Worm (Caenorhabditis elegans) whole organism, young adult: ENCODE data around the gene R02F11.12.
A peak's percentile ranks its signal among the peaks of the same experiment; 100 is the strongest.

ENCODE experiments used
- B0035.1 ChIP-seq: sonication (generic microtip); optimal IDR thresholded peaks from 2 replicates; lab custom pipeline; 2016; ENCODE audit warnings: missing genetic modification characterization, mild to moderate bottlenecking, missing compliant biosample characterization, missing genotype, missing genetic modification reagents
- C06A6.2 ChIP-seq: fragments of 200-800 bp; sonication (Bioruptor generic); conservative IDR thresholded peaks from 2 replicates; pipeline ENCODE4 v1.3.6; 2022; ENCODE audit warnings: missing genetic modification characterization, missing compliant biosample characterization
- C17E4.6 ChIP-seq: fragments of 200-800 bp; sonication (Bioruptor generic); IDR thresholded peaks from 2 replicates; pipeline ENCODE4 v1.3.6; 2022; ENCODE audit warnings: missing genetic modification reagents, missing genetic modification characterization, missing compliant biosample characterization
- F22D6.2 ChIP-seq: sonication (generic microtip); optimal IDR thresholded peaks from 2 replicates; lab custom pipeline; 2016; ENCODE audit warnings: mild to moderate bottlenecking, missing genetic modification characterization, missing compliant biosample characterization
- F52B5.7 ChIP-seq: sonication (generic microtip); optimal IDR thresholded peaks from 2 replicates; lab custom pipeline; 2016; ENCODE audit warnings: mild to moderate bottlenecking, missing genetic modification characterization, missing compliant biosample characterization
- K12H6.12 ChIP-seq: fragments of 200-800 bp; sonication (Bioruptor generic); optimal IDR thresholded peaks from 2 replicates; lab custom pipeline; 2018; ENCODE audit warnings: mild to moderate bottlenecking, missing genetic modification characterization, missing compliant biosample characterization
- Y56A3A.18 ChIP-seq: fragments of 200-800 bp; sonication (Bioruptor generic); IDR thresholded peaks from 2 replicates; pipeline ENCODE4 v1.3.6; 2022; ENCODE audit warnings: missing genetic modification reagents, missing genetic modification characterization, missing compliant biosample characterization
- Y67H2A.10 ChIP-seq: fragments of 200-800 bp; sonication (Bioruptor generic); conservative IDR thresholded peaks from 2 replicates; pipeline ENCODE4 v1.3.6; 2022; ENCODE audit warnings: missing genetic modification reagents, missing genetic modification characterization, missing compliant biosample characterization
- Y79H2A.3 ChIP-seq: fragments of 200-800 bp; sonication (Bioruptor generic); conservative IDR thresholded peaks from 2 replicates; pipeline ENCODE4 v1.3.6; 2022; ENCODE audit warnings: missing genetic modification reagents, missing genetic modification characterization, missing compliant biosample characterization
- aptf-2 ChIP-seq: fragments of 200-800 bp; sonication (Bioruptor generic); conservative IDR thresholded peaks from 2 replicates; pipeline ENCODE4 v1.3.6; 2022; ENCODE audit warnings: missing genetic modification reagents, missing genetic modification characterization, missing compliant biosample characterization
- atf-7 ChIP-seq: sonication (generic microtip); optimal IDR thresholded peaks from 2 replicates; lab custom pipeline; 2017; ENCODE audit warnings: mild to moderate bottlenecking, missing genetic modification characterization, missing compliant biosample characterization
- bed-1 ChIP-seq: fragments of 200-800 bp; sonication (Bioruptor generic); IDR thresholded peaks from 2 replicates; pipeline ENCODE4 v1.3.6; 2022; ENCODE audit warnings: missing genetic modification reagents, missing genetic modification characterization, missing compliant biosample characterization
- ceh-27 ChIP-seq: fragments of 200-800 bp; sonication (Bioruptor generic); optimal IDR thresholded peaks from 2 replicates; lab custom pipeline; 2018; ENCODE audit warnings: mild to moderate bottlenecking, missing genetic modification characterization, moderate library complexity, missing compliant biosample characterization
- ceh-40 ChIP-seq: fragments of 200-800 bp; sonication (Bioruptor generic); IDR thresholded peaks from 2 replicates; pipeline ENCODE4 v1.3.6; 2022; ENCODE audit warnings: missing genetic modification characterization, missing compliant biosample characterization
- ceh-58 ChIP-seq: fragments of 200-800 bp; sonication (Bioruptor generic); IDR thresholded peaks from 2 replicates; pipeline ENCODE4 v1.3.6; 2022; ENCODE audit warnings: missing genetic modification characterization, missing compliant biosample characterization
- dox-1 ChIP-seq: fragments of 200-800 bp; sonication (Bioruptor generic); IDR thresholded peaks from 2 replicates; pipeline ENCODE4 v1.3.6; 2022; ENCODE audit warnings: missing genetic modification reagents, missing genetic modification characterization, missing compliant biosample characterization
- him-1 ChIP-seq: sonication (generic microtip); optimal IDR thresholded peaks from 2 replicates; lab custom pipeline; 2016; ENCODE audit warnings: missing genotype, missing genetic modification reagents, missing genetic modification characterization, missing compliant biosample characterization
- hlh-26 ChIP-seq: fragments of 200-800 bp; sonication (Bioruptor generic); conservative IDR thresholded peaks from 2 replicates; pipeline ENCODE4 v1.3.6; 2022; ENCODE audit warnings: missing genetic modification reagents, missing genetic modification characterization, missing compliant biosample characterization
- hmg-20 ChIP-seq: fragments of 200-800 bp; sonication (Bioruptor generic); IDR thresholded peaks from 2 replicates; pipeline ENCODE4 v1.3.6; 2022; ENCODE audit warnings: missing genetic modification reagents, missing genetic modification characterization, missing compliant biosample characterization
- lag-1 ChIP-seq: fragments of 200-800 bp; sonication (Bioruptor generic); IDR thresholded peaks from 2 replicates; pipeline ENCODE4 v1.3.6; 2022; ENCODE audit warnings: missing genetic modification reagents, missing genetic modification characterization, missing compliant biosample characterization
- lin-26 ChIP-seq: fragments of 200-800 bp; sonication (Bioruptor generic); IDR thresholded peaks from 2 replicates; pipeline ENCODE4 v1.3.6; 2022; ENCODE audit warnings: missing genetic modification reagents, missing genetic modification characterization, missing compliant biosample characterization
- lin-40 ChIP-seq: sonication (generic microtip); optimal IDR thresholded peaks from 2 replicates; lab custom pipeline; 2016; ENCODE audit warnings: missing genetic modification characterization, mild to moderate bottlenecking, missing compliant biosample characterization, missing genotype, missing genetic modification reagents
- lir-1 ChIP-seq: fragments of 200-800 bp; sonication (Bioruptor generic); conservative IDR thresholded peaks from 2 replicates; pipeline ENCODE4 v1.3.6; 2022; ENCODE audit warnings: missing genetic modification reagents, missing genetic modification characterization, missing compliant biosample characterization
- lsy-27 ChIP-seq: sonication (generic microtip); optimal IDR thresholded peaks from 2 replicates; lab custom pipeline; 2017; ENCODE audit warnings: missing genetic modification characterization, mild to moderate bottlenecking, missing compliant biosample characterization, antibody characterized with exemption, missing genotype, borderline replicate concordance; ENCODE audit not compliant: insufficient read depth
- mes-4 ChIP-seq: sonication (generic microtip); optimal IDR thresholded peaks from 2 replicates; lab custom pipeline; 2016; ENCODE audit warnings: missing genotype, missing genetic modification characterization, missing compliant biosample characterization
- mxl-1 ChIP-seq: sonication (generic microtip); optimal IDR thresholded peaks from 2 replicates; lab custom pipeline; 2016; ENCODE audit warnings: missing genetic modification characterization, missing compliant biosample characterization
- nfya-2 ChIP-seq: fragments of 200-800 bp; sonication (Bioruptor generic); IDR thresholded peaks from 2 replicates; pipeline ENCODE4 v1.3.6; 2022; ENCODE audit warnings: missing genetic modification reagents, missing genetic modification characterization, missing compliant biosample characterization
- nfyb-1 ChIP-seq: fragments of 200-800 bp; sonication (Bioruptor generic); IDR thresholded peaks from 2 replicates; pipeline ENCODE4 v1.3.6; 2022; ENCODE audit warnings: missing genetic modification reagents, missing genetic modification characterization, missing compliant biosample characterization
- nhr-120 ChIP-seq: fragments of 200-800 bp; sonication (Bioruptor generic); IDR thresholded peaks from 2 replicates; pipeline ENCODE4 v1.3.6; 2022; ENCODE audit warnings: missing genetic modification characterization, missing compliant biosample characterization
- nhr-179 ChIP-seq: sonication (generic microtip); optimal IDR thresholded peaks from 2 replicates; lab custom pipeline; 2016; ENCODE audit warnings: mild to moderate bottlenecking, missing genetic modification characterization, missing compliant biosample characterization
- nhr-80 ChIP-seq: sonication (generic microtip); optimal IDR thresholded peaks from 2 replicates; lab custom pipeline; 2016; ENCODE audit warnings: missing genetic modification characterization, missing compliant biosample characterization
- nhr-90 ChIP-seq: sonication (generic microtip); optimal IDR thresholded peaks from 2 replicates; lab custom pipeline; 2016; ENCODE audit warnings: missing genotype, mild to moderate bottlenecking, missing genetic modification characterization, missing compliant biosample characterization
- pbrm-1 ChIP-seq: fragments of 200-800 bp; sonication (Bioruptor generic); IDR thresholded peaks from 2 replicates; pipeline ENCODE4 v1.3.6; 2022; ENCODE audit warnings: missing genetic modification reagents, missing genetic modification characterization, missing compliant biosample characterization
- pha-4 ChIP-seq: fragments of 150-350 bp; sonication (generic microtip); optimal IDR thresholded peaks from 2 replicates; lab custom pipeline; 2014; ENCODE audit warnings: missing biosample characterization, missing genetic modification reagents, missing genetic modification characterization
- rcor-1 ChIP-seq: fragments of 200-800 bp; sonication (Bioruptor generic); IDR thresholded peaks from 2 replicates; pipeline ENCODE4 v1.3.6; 2022; ENCODE audit warnings: missing genetic modification reagents, missing genetic modification characterization, missing compliant biosample characterization
- rec-8 ChIP-seq, 2 experiments: sonication (generic microtip); optimal IDR thresholded peaks; 2 replicates each; lab custom pipeline; 2016; ENCODE audit warnings: mild to moderate bottlenecking in 2 of 2, missing genetic modification characterization in 2 of 2, missing genetic modification reagents in 2 of 2, missing genotype in 2 of 2, missing biosample characterization in 1 of 2, missing compliant biosample characterization in 1 of 2, moderate library complexity in 1 of 2
- rpc-1 ChIP-seq, 2 experiments: fragments of 150-350 bp in 1 of 2; sonication (generic microtip) in 1 of 2; optimal IDR thresholded peaks; 2 replicates each; lab custom pipeline; 2014 to 2018; ENCODE audit warnings: missing biosample characterization in 1 of 2, missing genetic modification characterization in 1 of 2, missing genetic modification reagents in 1 of 2, missing genotype in 1 of 2
- snpc-1.1 ChIP-seq: sonication (generic microtip); optimal IDR thresholded peaks from 2 replicates; lab custom pipeline; 2017; ENCODE audit warnings: missing genetic modification characterization, mild to moderate bottlenecking, missing compliant biosample characterization, antibody characterized with exemption, moderate library complexity, missing genotype, missing genetic modification reagents; ENCODE audit not compliant: insufficient read depth
- snpc-1.3 ChIP-seq: sonication (generic microtip); optimal IDR thresholded peaks from 2 replicates; lab custom pipeline; 2017; ENCODE audit warnings: missing genetic modification characterization, mild to moderate bottlenecking, missing compliant biosample characterization, antibody characterized with exemption, moderate library complexity, missing genotype, missing genetic modification reagents; ENCODE audit not compliant: insufficient read depth
- snpc-3.4 ChIP-seq: sonication (generic microtip); optimal IDR thresholded peaks from 2 replicates; lab custom pipeline; 2017; ENCODE audit warnings: missing genetic modification characterization, mild to moderate bottlenecking, missing compliant biosample characterization, antibody characterized with exemption, moderate library complexity, missing genotype, missing genetic modification reagents
- snpc-4 ChIP-seq, 5 experiments: fragments of 150-350 bp in 1 of 5; sonication (generic microtip) in 4 of 5; optimal IDR thresholded peaks; 2 replicates each; lab custom pipeline; 2014 to 2018; ENCODE audit warnings: missing genetic modification characterization in 5 of 5, missing biosample characterization in 3 of 5, antibody characterized with exemption in 2 of 5, mild to moderate bottlenecking in 2 of 5, missing compliant biosample characterization in 2 of 5, missing genotype in 2 of 5, moderate library complexity in 2 of 5, missing genetic modification reagents in 1 of 5
- tbp1 ChIP-seq: fragments of 200-800 bp; sonication (Bioruptor generic); optimal IDR thresholded peaks from 2 replicates; lab custom pipeline; 2018; ENCODE audit warnings: mild to moderate bottlenecking, missing genetic modification characterization, missing compliant biosample characterization
- tlf-1 ChIP-seq: fragments of 200-800 bp; sonication (Bioruptor generic); optimal IDR thresholded peaks from 2 replicates; lab custom pipeline; 2018; ENCODE audit warnings: mild to moderate bottlenecking, missing genetic modification characterization, missing compliant biosample characterization
- unc-130 ChIP-seq: sonication (generic microtip); optimal IDR thresholded peaks from 2 replicates; lab custom pipeline; 2016; ENCODE audit warnings: missing genetic modification reagents, missing genetic modification characterization, missing compliant biosample characterization
- unc-62 ChIP-seq: fragments of 150-350 bp; optimal IDR thresholded peaks from 2 replicates; lab custom pipeline; 2014; ENCODE audit warnings: missing biosample characterization, missing genetic modification reagents, missing genetic modification characterization
- ztf-25 ChIP-seq: fragments of 200-800 bp; sonication (Bioruptor generic); IDR thresholded peaks from 2 replicates; pipeline ENCODE4 v1.3.6; 2022; ENCODE audit warnings: missing genetic modification reagents, missing genetic modification characterization, missing compliant biosample characterization
- ztf-28 ChIP-seq: fragments of 200-800 bp; sonication (Bioruptor generic); IDR thresholded peaks from 2 replicates; pipeline ENCODE4 v1.3.6; 2022; ENCODE audit warnings: missing genetic modification reagents, missing genetic modification characterization, missing compliant biosample characterization

The R02F11.12 gene

ce11 chrV:4754123-4754522, 36.3 kb upstream of the R02F11.12 start, which contains the start of gene hil-4 (continued):
- TF ChIP-seq rcor-1 (GFP tag; lab: Robert Waterston, UW), result peak; percentile 47
- no peak for TF ChIP-seq lin-26
- TF ChIP-seq lin-40, result no peak
- no peak for TF ChIP-seq C06A6.2 (GFP tag; lab: Robert Waterston, UW)
- TF ChIP-seq snpc-3.4 (tag; lab: Kevin White, UChicago), result no peak
- no peak for TF ChIP-seq nfyb-1 (GFP tag; lab: Robert Waterston, UW)
- TF ChIP-seq nhr-80 (tag; lab: Kevin White, UChicago), result no peak
- TF ChIP-seq lsy-27 (tag; lab: Kevin White, UChicago), result no peak
- no peak for TF ChIP-seq mes-4 (tag; lab: Kevin White, UChicago)
- no peak for TF ChIP-seq nhr-179 (tag; lab: Kevin White, UChicago)
- no peak for TF ChIP-seq snpc-1.3 (tag; lab: Kevin White, UChicago)
- no peak for TF ChIP-seq nhr-120
- TF ChIP-seq him-1, result no peak
- TF ChIP-seq ceh-27 (GFP tag; lab: Kevin White, UChicago), result peak; percentile 21
- no peak for TF ChIP-seq unc-62
- TF ChIP-seq snpc-1.1 (tag; lab: Kevin White, UChicago), result no peak
- no peak for TF ChIP-seq ceh-40 (GFP tag; lab: Robert Waterston, UW)
- TF ChIP-seq lag-1 (GFP tag; lab: Robert Waterston, UW), result no peak
- no peak for TF ChIP-seq pha-4
- TF ChIP-seq lir-1 (GFP tag; lab: Robert Waterston, UW), result 0 out of 2 replicates have a peak, but pooled peaks have one; percentile 35
- TF ChIP-seq tlf-1 (GFP tag; lab: Kevin White, UChicago), result no peak
- no peak for TF ChIP-seq nfya-2 (GFP tag; lab: Robert Waterston, UW)
- no peak for TF ChIP-seq rec-8 (tag; optimal IDR thresholded peaks at IDR 0.05; lab: Kevin White, UChicago)
- no peak for TF ChIP-seq mxl-1 (tag; lab: Kevin White, UChicago)
- peak; percentile 84 for TF ChIP-seq ztf-28 (GFP tag; lab: Robert Waterston, UW)
- no peak for TF ChIP-seq snpc-4 (GFP tag; optimal IDR thresholded peaks at IDR 0.05; lab: Kevin White, UChicago)
- TF ChIP-seq snpc-4 (tag; optimal IDR thresholded peaks at IDR 0.05; lab: Kevin White, UChicago), result no peak
- no peak for TF ChIP-seq F52B5.7
- TF ChIP-seq rpc-1 (optimal IDR thresholded peaks at IDR 0.05; lab: Kevin White, UChicago), result no peak
- TF ChIP-seq rpc-1 (tag; optimal IDR thresholded peaks at IDR 0.05; lab: Kevin White, UChicago), result no peak
- no peak for TF ChIP-seq Y56A3A.18 (GFP tag; lab: Robert Waterston, UW)
- TF ChIP-seq Y79H2A.3, result peak; percentile 51; the same call in 1 of the 2 replicates
- TF ChIP-seq nhr-90, result no peak
- peak; percentile 24 for TF ChIP-seq unc-130 (GFP tag; lab: Kevin White, UChicago)
- TF ChIP-seq C17E4.6, result peak; percentile 57; the same call in 1 of the 2 replicates
- TF ChIP-seq ztf-25 (GFP tag; lab: Robert Waterston, UW), result no peak
- peak; percentile 20; the same call in 1 of the 2 replicates for TF ChIP-seq Y67H2A.10 (GFP tag; lab: Robert Waterston, UW)
- TF ChIP-seq F22D6.2 (tag; lab: Kevin White, UChicago), result no peak
- no peak for TF ChIP-seq hlh-26
- TF ChIP-seq K12H6.12 (tag; lab: Kevin White, UChicago), result no peak
- peak; percentile 69 for TF ChIP-seq tbp1
- TF ChIP-seq bed-1 (GFP tag; lab: Robert Waterston, UW), result no peak
- TF ChIP-seq B0035.1 (tag; lab: Kevin White, UChicago), result no peak
- peak; percentile 87 for TF ChIP-seq dox-1 (GFP tag; lab: Robert Waterston, UW)
- TF ChIP-seq ceh-58 (GFP tag; lab: Robert Waterston, UW), result no peak
- TF ChIP-seq aptf-2, result 0 out of 2 replicates have a peak, but pooled peaks have one; percentile 46
- no peak for TF ChIP-seq atf-7
- no peak for TF ChIP-seq hmg-20 (GFP tag; lab: Robert Waterston, UW)
- TF ChIP-seq pbrm-1, result peak; percentile 89
